Fruit fly (Drosophila melanogaster): ENCODE data around the gene Ziz.

Gene Ziz

DNA sequence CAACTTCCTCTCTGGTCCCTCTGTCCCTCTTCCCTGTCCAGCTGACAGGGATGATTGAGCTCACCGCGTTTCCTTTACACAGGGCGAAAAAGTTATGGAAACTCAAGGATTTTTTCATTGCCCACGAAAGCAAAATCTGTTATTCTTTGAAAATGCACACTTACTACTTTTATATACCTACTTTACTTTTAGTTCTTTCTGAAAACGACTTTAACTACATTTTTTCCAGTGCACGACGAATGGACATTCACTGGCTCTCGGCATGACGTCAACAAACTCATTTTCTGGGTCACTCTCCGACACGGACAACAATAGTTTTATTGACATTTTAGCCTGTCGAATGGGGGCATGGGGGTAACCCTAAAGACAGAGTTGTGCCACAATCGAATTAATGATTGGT, 16.8 kb upstream of the Ziz start (continued):
- TF ChIP-seq ham (GFP tag; IDR thresholded peaks at IDR 0.05) (no peak), CG12236 (GFP tag; optimal IDR thresholded peaks at IDR 0.05) (peak; percentile 59), run (tag; optimal IDR thresholded peaks at IDR 0.05) (no peak), unc-4 (GFP tag; IDR thresholded peaks at IDR 0.05; ENCODE audit: partially characterized antibody) (no peak), lmd (GFP tag; IDR thresholded peaks at IDR 0.05) (peak; percentile 61), inv (GFP tag; IDR thresholded peaks at IDR 0.05; ENCODE audit: partially characterized antibody) (no peak), Ptx1 (GFP tag; IDR thresholded peaks at IDR 0.05) (peak; percentile 69), CG10431 (GFP tag; optimal IDR thresholded peaks at IDR 0.05) (no peak), MESR4 (GFP tag; optimal IDR thresholded peaks at IDR 0.05) (no peak), maf-S (GFP tag; optimal IDR thresholded peaks at IDR 0.05) (peak; percentile 56), CG42726 (GFP tag; IDR thresholded peaks at IDR 0.05; ENCODE audit: partially characterized antibody) (no peak), CG34422 (GFP tag; IDR thresholded peaks at IDR 0.05) (peak; percentile 79), CG15601 (tag; optimal IDR thresholded peaks at IDR 0.05) (peak; percentile 55), Dip3 (GFP tag; optimal IDR thresholded peaks at IDR 0.05) (peak; percentile 56), CG17568 (GFP tag; optimal IDR thresholded peaks at IDR 0.05) (peak; percentile 51), CG4820 (GFP tag; optimal IDR thresholded peaks at IDR 0.05) (peak; percentile 57), C15 (GFP tag; IDR thresholded peaks at IDR 0.05) (peak; percentile 50; the same call in 1 of the 3 replicates), CG2120 (GFP tag; optimal IDR thresholded peaks at IDR 0.05) (peak; percentile 84), D19A (tag; optimal IDR thresholded peaks at IDR 0.05) (peak; percentile 54), CG14965 (GFP tag; optimal IDR thresholded peaks at IDR 0.05; ENCODE audit: borderline replicate concordance) (no peak), Sry-β (GFP tag; optimal IDR thresholded peaks at IDR 0.05) (peak; percentile 17), Fer2 (tag; optimal IDR thresholded peaks at IDR 0.05) (peak; percentile 62), schlank (tag; optimal IDR thresholded peaks at IDR 0.05) (peak; percentile 40), CG1647 (GFP tag; optimal IDR thresholded peaks at IDR 0.05) (peak; percentile 51), Bgb (GFP tag; IDR thresholded peaks at IDR 0.05; ENCODE audit: partially characterized antibody) (no peak), zen (tag; optimal IDR thresholded peaks at IDR 0.05) (peak; percentile 85), ap (GFP tag; IDR thresholded peaks at IDR 0.05) (peak; percentile 50; the same call in 1 of the 2 replicates), jumu (GFP tag; optimal IDR thresholded peaks at IDR 0.05) (peak; percentile 75), ci (GFP tag; IDR thresholded peaks at IDR 0.05) (peak; percentile 83), CG9817 (tag; optimal IDR thresholded peaks at IDR 0.05) (peak; percentile 51), CG15073 (GFP tag; optimal IDR thresholded peaks at IDR 0.05) (no peak), oc (tag; optimal IDR thresholded peaks at IDR 0.05) (no peak), cg (GFP tag; optimal IDR thresholded peaks at IDR 0.05) (no peak), CG4282 (GFP tag; optimal IDR thresholded peaks at IDR 0.05) (peak; percentile 34), CHES-1-like (GFP tag; optimal IDR thresholded peaks at IDR 0.05) (peak; percentile 71), Nf-YC (tag; optimal IDR thresholded peaks at IDR 0.05) (peak; percentile 32), D (optimal IDR thresholded peaks at IDR 0.05) (no peak), D (GFP tag; optimal IDR thresholded peaks at IDR 0.05) (peak; percentile 77), Six4 (GFP tag; optimal IDR thresholded peaks at IDR 0.05) (peak; percentile 71), HLH4C (GFP tag; IDR thresholded peaks at IDR 0.05; ENCODE audit: partially characterized antibody) (no peak), CG33213 (GFP tag; optimal IDR thresholded peaks at IDR 0.05) (peak; percentile 21), zfh1 (GFP tag; IDR thresholded peaks at IDR 0.05) (peak; percentile 83; the same call in 2 of the 3 replicates), lbe (GFP tag; optimal IDR thresholded peaks at IDR 0.05) (no peak), ase (GFP tag; IDR thresholded peaks at IDR 0.05) (peak; percentile 71; the same call in 2 of the 3 replicates), ash1 (GFP tag; optimal IDR thresholded peaks at IDR 0.05) (peak; percentile 31), tna (GFP tag; IDR thresholded peaks at IDR 0.05; ENCODE audit: partially characterized antibody) (no peak), CG5180 (GFP tag; optimal IDR thresholded peaks at IDR 0.05) (peak; percentile 26), gsb (GFP tag; IDR thresholded peaks at IDR 0.05) (no peak), jigr1 (GFP tag; IDR thresholded peaks at IDR 0.05) (0 out of 3 replicates have a peak, but pooled peaks have one; percentile 46), ac (GFP tag; optimal IDR thresholded peaks at IDR 0.05) (peak; percentile 71), knrl (GFP tag; IDR thresholded peaks at IDR 0.05; ENCODE audit: partially characterized antibody) (no peak)

All from whole organism, embryonic.